Worm (Caenorhabditis elegans): Measurements from ENCODE around the gene C14A6.7.

Gene C14A6.7

ce11 chrV:18162568-18162967 is 5.6 kb downstream of the C14A6.7 start, which contains the start of gene C14A6.12:
TSS of gene C14A6.12 (minus strand) at chrV:18162668.
- TF ChIP-seq unc-62 (GFP tag; optimal IDR thresholded peaks at IDR 0.05): no peak

ce11 chrV:18161228-18161627 is 6.9 kb downstream of the C14A6.7 start, which contains the start of gene C14A6.13:
TSS of gene C14A6.13 (minus strand) at chrV:18161328.
- no peak for TF ChIP-seq unc-62 (GFP tag; optimal IDR thresholded peaks at IDR 0.05)

- no peak for TF ChIP-seq unc-62 (GFP tag; optimal IDR thresholded peaks at IDR 0.05)
Measured at ce11 chrV:18158172-18158571, 10.0 kb downstream of the C14A6.7 start.

DNA sequence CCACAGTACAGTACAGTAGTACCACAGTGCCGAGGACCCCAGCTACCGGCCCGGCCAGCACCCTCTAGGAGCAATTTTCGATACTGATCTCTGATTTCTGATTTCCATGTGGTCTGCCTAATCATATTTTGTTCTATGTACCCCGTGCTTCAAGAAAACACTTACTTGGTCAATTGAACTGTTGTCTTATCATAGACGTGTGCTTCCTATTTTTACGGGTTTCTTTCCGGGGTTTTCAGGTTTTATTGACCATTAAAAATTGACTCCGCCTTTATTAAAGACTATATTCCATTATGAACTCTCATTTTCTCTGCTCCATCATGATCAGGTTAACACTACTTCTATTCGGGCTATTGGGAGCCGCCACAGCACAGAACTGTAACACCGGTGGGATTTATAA is 10.5 kb downstream of the C14A6.7 start, which contains the start of gene clec-48:
Gene clec-48, plus strand, starts transcription at position 320 of the 400 bp plus-strand sequence.
- no peak for TF ChIP-seq unc-62 (GFP tag; optimal IDR thresholded peaks at IDR 0.05)

- TF ChIP-seq unc-62 (GFP tag; optimal IDR thresholded peaks at IDR 0.05): no peak
Measured at ce11 chrV:18146077-18146476, 22.1 kb downstream of the C14A6.7 start, which contains the start of gene C14A6.3. TSS of gene C14A6.3 (plus strand) at chrV:18146377.

DNA sequence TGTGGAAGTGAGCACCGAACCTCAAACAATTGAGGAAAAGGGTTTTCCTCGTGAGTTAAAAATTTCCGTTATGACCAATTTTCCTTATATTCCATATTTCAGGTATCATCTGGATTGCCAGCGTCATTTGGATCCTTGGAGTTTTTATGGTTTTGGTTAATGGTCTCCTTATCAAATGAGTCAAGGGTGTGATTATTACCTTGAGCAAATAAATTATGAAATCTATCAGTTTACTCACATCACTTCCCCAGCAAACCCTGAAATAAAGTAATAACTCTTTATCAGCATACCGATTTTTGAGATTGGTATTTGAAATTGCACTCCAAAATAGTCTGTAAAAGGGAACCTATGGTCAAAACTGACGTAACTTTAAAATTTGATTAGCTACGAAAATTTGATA is 23.7 kb downstream of the C14A6.7 start:
- no peak for TF ChIP-seq unc-62 (GFP tag; optimal IDR thresholded peaks at IDR 0.05)

- TF ChIP-seq unc-62 (GFP tag; optimal IDR thresholded peaks at IDR 0.05): no peak
Measured at ce11 chrV:18143445-18143844, 24.7 kb downstream of the C14A6.7 start, which contains the start of gene Y37H2A.14. TSS of gene Y37H2A.14 (plus strand) at chrV:18143745.

- no peak for TF ChIP-seq unc-62 (GFP tag; optimal IDR thresholded peaks at IDR 0.05)
Measured at ce11 chrV:18142549-18142948, 25.6 kb downstream of the C14A6.7 start, which contains the start of gene Y37H2A.13. TSS of gene Y37H2A.13 (plus strand) at chrV:18142849.

DNA sequence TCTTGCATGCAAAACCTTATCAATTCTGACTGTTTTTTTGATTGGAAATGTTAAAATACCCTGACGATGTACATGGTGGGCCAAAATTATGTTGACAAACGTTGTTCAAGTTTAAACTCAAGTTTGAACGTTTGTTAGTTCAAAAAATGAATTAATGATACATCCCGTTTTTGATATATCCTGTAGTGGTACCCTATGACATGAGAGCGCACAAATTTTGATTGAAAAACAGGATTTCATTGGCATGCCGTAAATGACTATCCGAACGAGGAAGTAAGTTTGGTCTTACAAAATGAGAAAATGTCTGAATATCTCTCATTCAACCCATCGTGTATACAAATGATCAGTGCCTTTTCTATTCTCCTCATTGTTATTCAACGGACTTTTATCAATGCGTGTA is 27.0 kb downstream of the C14A6.7 start, which contains the start of gene Y37H2A.11:
Gene Y37H2A.11, plus strand, starts transcription at position 301 of the 400 bp plus-strand sequence.
- TF ChIP-seq unc-62 (GFP tag; optimal IDR thresholded peaks at IDR 0.05): no peak

DNA sequence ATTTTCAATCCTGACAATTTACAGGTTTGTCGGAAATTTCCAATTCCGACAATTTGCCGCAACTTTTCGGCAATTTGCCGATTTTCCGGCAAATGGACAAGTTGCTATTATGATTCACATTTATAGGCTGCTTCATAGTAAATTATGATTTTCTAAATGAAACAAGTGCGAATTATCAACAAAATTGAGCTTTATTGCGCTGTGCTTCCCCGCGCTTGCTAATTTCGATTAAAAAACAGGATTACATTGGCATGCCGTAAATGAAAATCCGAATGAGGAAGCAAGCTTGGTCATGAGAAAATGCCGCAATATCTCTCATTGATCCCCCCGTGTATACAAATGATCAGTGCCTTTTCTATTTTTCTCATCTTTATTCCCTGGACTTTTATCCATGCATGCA is 29.5 kb downstream of the C14A6.7 start, which contains the start of gene Y37H2A.10:
Gene Y37H2A.10, plus strand, starts transcription at position 301 of the 400 bp plus-strand sequence.
- TF ChIP-seq unc-62 (GFP tag; optimal IDR thresholded peaks at IDR 0.05): no peak

DNA sequence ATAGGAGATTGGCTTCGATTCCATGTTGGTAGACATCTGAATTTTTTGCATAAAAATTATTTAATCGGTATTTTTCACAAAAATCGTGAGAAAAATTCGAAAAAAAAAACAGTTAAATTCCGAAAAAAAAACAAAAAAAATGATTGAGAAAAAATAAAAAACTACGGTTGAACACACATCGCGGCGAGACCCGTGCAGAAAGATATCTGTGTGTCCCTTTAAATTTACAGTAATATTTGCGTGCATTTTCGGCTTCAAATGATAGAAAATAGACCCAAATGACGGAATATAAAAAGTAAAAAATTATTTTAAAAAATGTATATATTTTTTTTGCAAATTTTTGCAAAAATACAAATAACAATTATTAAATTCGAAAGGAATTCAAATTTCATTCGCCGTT is 30.5 kb downstream of the C14A6.7 start:
- no peak for TF ChIP-seq unc-62 (GFP tag; optimal IDR thresholded peaks at IDR 0.05)

- TF ChIP-seq unc-62 (GFP tag; optimal IDR thresholded peaks at IDR 0.05): no peak
Measured at ce11 chrV:18134378-18134777, 33.8 kb downstream of the C14A6.7 start, which contains the start of gene Y37H2A.7. TSS of gene Y37H2A.7 (minus strand) at chrV:18134478.

DNA sequence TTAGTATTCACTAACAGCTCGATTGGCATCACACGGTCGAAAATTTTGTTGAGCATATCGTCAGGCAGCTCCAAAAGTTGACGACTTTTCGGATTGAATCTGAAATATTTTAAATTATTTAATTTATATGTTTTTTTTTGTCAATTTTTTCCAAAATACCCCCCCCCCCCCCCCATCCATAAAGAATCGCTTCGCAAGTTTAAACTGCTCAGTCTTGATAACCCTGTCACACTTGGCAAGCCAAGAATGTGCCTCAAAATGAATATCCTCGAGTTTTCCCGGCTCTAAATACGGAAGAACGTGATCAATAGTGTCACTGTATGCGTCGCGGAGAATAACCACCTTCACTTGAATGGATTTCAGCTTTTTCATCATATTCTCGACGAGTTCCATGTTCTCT is 35.0 kb downstream of the C14A6.7 start, which contains the start of gene Y37H2A.18:
Gene Y37H2A.18, minus strand, starts transcription at position 101 of the 400 bp plus-strand sequence.
- no peak for TF ChIP-seq unc-62 (GFP tag; optimal IDR thresholded peaks at IDR 0.05)

- TF ChIP-seq unc-62 (GFP tag; optimal IDR thresholded peaks at IDR 0.05): no peak
Measured at ce11 chrV:18131049-18131448, 37.1 kb downstream of the C14A6.7 start, which contains the start of gene Y37H2A.12. TSS of gene Y37H2A.12 (minus strand) at chrV:18131129.

DNA sequence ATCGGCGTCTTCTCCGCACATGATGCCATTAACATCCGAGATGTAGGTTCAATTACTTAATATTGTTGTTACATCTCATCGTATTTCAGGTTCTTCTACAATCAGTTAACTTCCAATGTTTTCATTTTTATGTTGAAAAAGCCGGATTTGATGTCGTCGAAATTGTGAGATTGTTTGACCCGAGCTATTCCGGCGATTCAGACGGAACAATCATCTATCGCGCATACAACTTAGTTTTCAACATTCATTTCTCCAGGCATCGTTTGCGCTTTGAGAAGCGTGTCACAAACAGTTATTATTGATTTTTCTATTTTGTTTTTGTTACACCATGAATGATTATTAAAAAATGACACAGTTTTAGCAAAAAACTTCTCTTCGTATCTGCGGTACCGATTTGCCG is 39.6 kb downstream of the C14A6.7 start:
- TF ChIP-seq unc-62 (GFP tag; optimal IDR thresholded peaks at IDR 0.05): no peak

DNA sequence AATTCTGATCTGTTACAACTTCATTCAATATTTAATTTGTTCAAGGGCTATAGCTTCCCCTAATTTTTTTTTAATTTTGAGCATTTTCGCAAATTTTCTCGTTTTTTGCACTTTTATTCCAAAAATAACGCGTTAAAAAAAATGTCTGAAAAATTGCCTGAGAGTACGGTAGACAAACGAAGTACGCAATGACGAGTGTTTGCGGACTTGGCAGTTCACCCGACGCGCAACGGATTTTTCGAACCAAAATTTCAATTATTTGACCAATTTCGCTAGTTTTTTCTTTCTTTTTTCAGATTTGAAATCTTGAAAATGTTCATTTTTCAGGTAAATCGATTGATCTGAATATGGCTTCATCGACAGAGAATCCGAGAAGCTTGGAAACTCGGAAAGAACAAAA is 41.0 kb downstream of the C14A6.7 start, which contains the start of gene fbxa-211:
Gene fbxa-211, plus strand, starts transcription at position 328 of the 400 bp plus-strand sequence.
- no peak for TF ChIP-seq unc-62 (GFP tag; optimal IDR thresholded peaks at IDR 0.05)

DNA sequence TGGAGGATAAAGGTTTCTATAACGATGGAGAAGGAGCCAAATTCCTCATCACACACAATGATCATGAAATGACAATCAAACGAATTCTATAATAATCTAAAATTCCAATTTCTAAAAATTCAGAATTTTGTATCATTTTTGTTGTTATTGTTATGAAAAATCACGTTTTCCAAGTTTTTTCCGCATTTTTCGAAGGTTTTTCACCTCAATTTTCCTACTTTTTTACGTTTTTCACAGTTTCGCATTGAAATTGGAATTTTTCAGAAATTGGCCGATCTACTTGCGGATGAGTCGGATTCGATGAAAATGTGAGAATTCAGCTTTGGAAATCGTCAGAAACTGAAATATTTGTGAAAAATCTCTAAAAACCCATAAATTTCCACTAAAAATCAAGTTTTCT is 43.1 kb downstream of the C14A6.7 start, which contains the start of gene fbxa-210:
Gene fbxa-210, plus strand, starts transcription at position 301 of the 400 bp plus-strand sequence.
- no peak for TF ChIP-seq unc-62 (GFP tag; optimal IDR thresholded peaks at IDR 0.05)
